Fruit fly (Drosophila melanogaster) whole organism, embryonic: ENCODE results near the gene CG3598.

ENCODE experiments used
- BEAF-32 ChIP-seq: fragments of 200-800 bp; sonication (Bioruptor generic); optimal IDR thresholded peaks from 3 replicates; lab custom pipeline; 2017; ENCODE audit warnings: missing biosample characterization, missing genetic modification characterization, mild to moderate bottlenecking, moderate library complexity, missing genetic modification reagents
- Bgb ChIP-seq: fragments of 200-800 bp; sonication (Bioruptor generic); IDR thresholded peaks from 2 replicates; pipeline ENCODE4 v1.3.6; 2022; ENCODE audit warnings: missing biosample characterization, missing genetic modification characterization; ENCODE audit not compliant: partially characterized antibody
- Blimp-1 ChIP-seq: fragments of 200-800 bp; sonication (Bioruptor generic); optimal IDR thresholded peaks from 3 replicates; lab custom pipeline; 2018; ENCODE audit warnings: missing biosample characterization, missing genetic modification characterization, mild to moderate bottlenecking, moderate library complexity, missing genetic modification reagents
- CG12155 ChIP-seq: fragments of 200-800 bp; sonication (Bioruptor generic); optimal IDR thresholded peaks from 3 replicates; lab custom pipeline; 2016; ENCODE audit warnings: missing biosample characterization, missing genetic modification characterization
- CG1233 ChIP-seq: fragments of 200-800 bp; sonication (Bioruptor generic); optimal IDR thresholded peaks from 4 replicates; lab custom pipeline; 2018; ENCODE audit warnings: missing biosample characterization, mild to moderate bottlenecking, missing genetic modification characterization
- CG13894 ChIP-seq: fragments of 200-800 bp; sonication (Bioruptor generic); optimal IDR thresholded peaks from 3 replicates; lab custom pipeline; 2018; ENCODE audit warnings: missing biosample characterization, mild to moderate bottlenecking, missing genetic modification characterization, moderate library complexity
- CG14710 ChIP-seq: fragments of 200-800 bp; sonication (Bioruptor generic); optimal IDR thresholded peaks from 3 replicates; lab custom pipeline; 2019; ENCODE audit warnings: missing biosample characterization, mild to moderate bottlenecking, missing genetic modification characterization, moderate library complexity
- CG16813 ChIP-seq: fragments of 200-800 bp; sonication (Bioruptor generic); IDR thresholded peaks from 3 replicates; pipeline ENCODE4 v1.3.6; 2022; ENCODE audit warnings: missing biosample characterization, missing genetic modification characterization; ENCODE audit not compliant: partially characterized antibody
- CG18619 ChIP-seq: fragments of 200-800 bp; sonication (Bioruptor generic); optimal IDR thresholded peaks from 3 replicates; lab custom pipeline; 2017; ENCODE audit warnings: missing biosample characterization, mild to moderate bottlenecking, missing genetic modification characterization
- CG2129 ChIP-seq: fragments of 200-800 bp; sonication (Bioruptor generic); IDR thresholded peaks from 2 replicates; pipeline ENCODE4 v1.3.6; 2022; ENCODE audit warnings: missing biosample characterization, missing genetic modification characterization; ENCODE audit not compliant: partially characterized antibody
- CG2199 ChIP-seq: fragments of 200-800 bp; sonication (Bioruptor generic); IDR thresholded peaks from 3 replicates; pipeline ENCODE4 v1.3.6; 2022; ENCODE audit warnings: missing biosample characterization, missing genetic modification characterization
- CG30020 ChIP-seq: fragments of 200-800 bp; optimal IDR thresholded peaks from 2 replicates; lab custom pipeline; 2019; ENCODE audit warnings: missing biosample characterization, mild to moderate bottlenecking, missing genetic modification characterization, moderate library complexity
- CG31441 ChIP-seq: fragments of 200-800 bp; sonication (Bioruptor generic); IDR thresholded peaks from 2 replicates; pipeline ENCODE4 v1.3.6; 2022; ENCODE audit warnings: missing biosample characterization, missing genetic modification characterization
- CG3163 ChIP-seq: fragments of 200-800 bp; sonication (Bioruptor generic); optimal IDR thresholded peaks from 3 replicates; lab custom pipeline; 2016; ENCODE audit warnings: missing biosample characterization, missing genetic modification characterization
- CG34224 ChIP-seq: fragments of 200-800 bp; sonication (Bioruptor generic); IDR thresholded peaks from 3 replicates; pipeline ENCODE4 v1.3.6; 2022; ENCODE audit warnings: missing biosample characterization, missing genetic modification characterization; ENCODE audit not compliant: partially characterized antibody
- CG34376 ChIP-seq: fragments of 200-800 bp; sonication (Bioruptor generic); optimal IDR thresholded peaks from 2 replicates; lab custom pipeline; 2018; ENCODE audit warnings: missing biosample characterization, mild to moderate bottlenecking, missing genetic modification characterization
- CG3838 ChIP-seq: fragments of 200-800 bp; sonication (Bioruptor generic); optimal IDR thresholded peaks from 3 replicates; lab custom pipeline; 2016; ENCODE audit warnings: missing biosample characterization, missing genetic modification characterization
- CG4328 ChIP-seq: fragments of 200-800 bp; sonication (Bioruptor generic); optimal IDR thresholded peaks from 3 replicates; lab custom pipeline; 2017; ENCODE audit warnings: missing biosample characterization, missing genetic modification reagents, missing genetic modification characterization
- CG8924 ChIP-seq: fragments of 200-800 bp; optimal IDR thresholded peaks from 3 replicates; lab custom pipeline; 2019; ENCODE audit warnings: missing biosample characterization, mild to moderate bottlenecking, missing genetic modification characterization, moderate library complexity
- Dip2 ChIP-seq: fragments of 200-800 bp; sonication (Bioruptor generic); IDR thresholded peaks from 2 replicates; pipeline ENCODE4 v1.3.6; 2022; ENCODE audit warnings: missing biosample characterization, missing genetic modification characterization
- Drgx ChIP-seq: fragments of 200-800 bp; sonication (Bioruptor generic); IDR thresholded peaks from 2 replicates; pipeline ENCODE4 v1.3.6; 2022; ENCODE audit warnings: missing biosample characterization, missing genetic modification characterization
- Ets97D ChIP-seq: fragments of 200-800 bp; sonication (Bioruptor generic); optimal IDR thresholded peaks from 3 replicates; lab custom pipeline; 2016; ENCODE audit warnings: missing biosample characterization, missing genetic modification characterization
- Gsc ChIP-seq: fragments of 200-800 bp; sonication (Bioruptor generic); IDR thresholded peaks from 2 replicates; pipeline ENCODE4 v1.3.6; 2022; ENCODE audit warnings: missing biosample characterization, missing genetic modification characterization
- NC2α ChIP-seq: fragments of 200-800 bp; sonication (Bioruptor generic); optimal IDR thresholded peaks from 2 replicates; lab custom pipeline; 2016; ENCODE audit warnings: missing biosample characterization, missing genetic modification characterization
- Opbp ChIP-seq: fragments of 200-800 bp; sonication (Bioruptor generic); IDR thresholded peaks from 3 replicates; pipeline ENCODE4 v1.3.6; 2022; ENCODE audit warnings: missing biosample characterization, missing genetic modification characterization; ENCODE audit not compliant: partially characterized antibody
- Pdp1 ChIP-seq, 2 experiments: fragments of 200-800 bp; sonication (Bioruptor generic); optimal IDR thresholded peaks; 3 replicates each; lab custom pipeline; 2016; ENCODE audit warnings: missing biosample characterization in 2 of 2, missing genetic modification characterization in 2 of 2, mild to moderate bottlenecking in 1 of 2, moderate library complexity in 1 of 2
- Sry-δ ChIP-seq: fragments of 200-800 bp; sonication (Bioruptor generic); optimal IDR thresholded peaks from 2 replicates; lab custom pipeline; 2016; ENCODE audit warnings: missing biosample characterization, missing genetic modification characterization
- Usf ChIP-seq: fragments of 200-800 bp; sonication (Bioruptor generic); optimal IDR thresholded peaks from 2 replicates; lab custom pipeline; 2017; ENCODE audit warnings: missing genotype, missing biosample characterization, missing genetic modification characterization
- amos ChIP-seq: fragments of 200-800 bp; sonication (Bioruptor generic); IDR thresholded peaks from 2 replicates; pipeline ENCODE4 v1.3.6; 2022; ENCODE audit warnings: missing biosample characterization, missing genetic modification characterization; ENCODE audit not compliant: partially characterized antibody
- ap ChIP-seq: fragments of 200-800 bp; sonication (Bioruptor generic); IDR thresholded peaks from 2 replicates; pipeline ENCODE4 v1.3.6; 2022; ENCODE audit warnings: missing biosample characterization, missing genetic modification characterization
- ato ChIP-seq: fragments of 200-800 bp; sonication (Bioruptor generic); IDR thresholded peaks from 2 replicates; pipeline ENCODE4 v1.3.6; 2022; ENCODE audit warnings: missing biosample characterization, missing genetic modification characterization; ENCODE audit not compliant: partially characterized antibody
- croc ChIP-seq: fragments of 200-800 bp; sonication (Bioruptor generic); conservative IDR thresholded peaks from 3 replicates; pipeline ENCODE4 v1.3.6; 2022; ENCODE audit warnings: missing biosample characterization, missing genetic modification characterization
- dmrt11E ChIP-seq: fragments of 200-800 bp; sonication (Bioruptor generic); optimal IDR thresholded peaks from 3 replicates; lab custom pipeline; 2018; ENCODE audit warnings: missing biosample characterization, mild to moderate bottlenecking, missing genetic modification characterization, moderate library complexity
- exex ChIP-seq: fragments of 200-800 bp; sonication (Bioruptor generic); optimal IDR thresholded peaks from 4 replicates; lab custom pipeline; 2018; ENCODE audit warnings: missing biosample characterization, mild to moderate bottlenecking, missing genetic modification characterization, moderate library complexity
- grn ChIP-seq: fragments of 200-800 bp; sonication (Bioruptor generic); optimal IDR thresholded peaks from 3 replicates; lab custom pipeline; 2017; ENCODE audit warnings: missing biosample characterization, missing genetic modification characterization
- hbn ChIP-seq: fragments of 200-800 bp; sonication (Bioruptor generic); IDR thresholded peaks from 2 replicates; pipeline ENCODE4 v1.3.6; 2022; ENCODE audit warnings: missing biosample characterization, missing genetic modification characterization; ENCODE audit not compliant: partially characterized antibody
- insv ChIP-seq, 2 experiments: fragments of 200-800 bp; sonication (Bioruptor generic); optimal IDR thresholded peaks; 3 replicates each; lab custom pipeline; 2016 to 2018; ENCODE audit warnings: missing biosample characterization in 2 of 2, missing genetic modification characterization in 2 of 2
- knrl ChIP-seq: fragments of 200-800 bp; sonication (Bioruptor generic); IDR thresholded peaks from 3 replicates; pipeline ENCODE4 v1.3.6; 2022; ENCODE audit warnings: missing biosample characterization, missing genetic modification characterization; ENCODE audit not compliant: partially characterized antibody
- otp ChIP-seq: fragments of 200-800 bp; sonication (Bioruptor generic); IDR thresholded peaks from 3 replicates; pipeline ENCODE4, ENCODE4 v1.3.6; 2022; ENCODE audit warnings: missing biosample characterization, missing genetic modification characterization
- pfk ChIP-seq: fragments of 200-800 bp; sonication (Bioruptor generic); optimal IDR thresholded peaks from 2 replicates; lab custom pipeline; 2018; ENCODE audit warnings: missing biosample characterization, mild to moderate bottlenecking, missing genetic modification characterization, moderate library complexity
- sens ChIP-seq: fragments of 200-800 bp; sonication (Bioruptor generic); peaks from one replicate; lab custom pipeline; 2016; ENCODE audit warnings: missing biosample characterization, missing genetic modification characterization
- sna ChIP-seq: fragments of 200-800 bp; sonication (Bioruptor generic); IDR thresholded peaks from 2 replicates; pipeline ENCODE4 v1.3.6; 2022; ENCODE audit warnings: missing biosample characterization, missing genetic modification characterization; ENCODE audit not compliant: partially characterized antibody
- so ChIP-seq: fragments of 200-800 bp; sonication (Bioruptor generic); IDR thresholded peaks from 3 replicates; pipeline ENCODE4 v1.3.6; 2022; ENCODE audit warnings: missing biosample characterization, missing genetic modification characterization
- sqz ChIP-seq: fragments of 200-800 bp; sonication (Bioruptor generic); optimal IDR thresholded peaks from 3 replicates; lab custom pipeline; 2018; ENCODE audit warnings: missing biosample characterization, mild to moderate bottlenecking, missing genetic modification characterization
- stwl ChIP-seq: fragments of 200-800 bp; sonication (Bioruptor generic); optimal IDR thresholded peaks from 3 replicates; lab custom pipeline; 2018; ENCODE audit warnings: missing biosample characterization, mild to moderate bottlenecking, missing genetic modification characterization, moderate library complexity
- unc-4 ChIP-seq: fragments of 200-800 bp; sonication (Bioruptor generic); IDR thresholded peaks from 2 replicates; pipeline ENCODE4 v1.3.6; 2022; ENCODE audit warnings: missing biosample characterization, missing genetic modification characterization; ENCODE audit not compliant: partially characterized antibody
- zen2 ChIP-seq: fragments of 200-800 bp; sonication (Bioruptor generic); IDR thresholded peaks from 3 replicates; pipeline ENCODE4 v1.3.6; 2022; ENCODE audit warnings: missing biosample characterization, missing genetic modification characterization; ENCODE audit not compliant: partially characterized antibody

The CG3598 gene

DNA sequence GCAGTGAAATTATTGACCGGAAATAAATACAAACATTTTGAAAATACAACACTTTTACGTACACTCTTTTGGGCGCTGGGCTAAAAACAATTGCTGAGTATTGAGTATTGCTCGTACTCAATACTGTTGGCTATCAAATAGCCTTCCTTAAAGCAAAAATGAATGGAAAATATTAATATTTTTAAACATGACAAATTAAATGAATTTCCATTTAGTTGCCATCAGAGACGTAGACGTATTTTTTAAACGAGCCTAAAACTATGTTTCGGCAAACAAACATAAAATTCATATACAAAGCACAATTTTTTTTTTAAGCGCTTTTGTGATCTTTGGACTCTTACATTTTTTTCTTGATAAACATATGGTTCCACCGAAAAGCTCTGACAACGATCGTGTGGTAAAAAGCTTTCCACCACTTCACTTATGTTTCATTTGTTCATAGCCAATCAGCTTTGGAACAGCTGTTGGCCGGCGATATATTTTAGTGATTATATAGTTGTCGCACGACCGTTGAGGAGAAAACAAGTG is 10.8 kb downstream of the CG3598 start, which contains the start of gene CG3603 (continued):
- no peak for TF ChIP-seq dmrt11E (tag; lab: Kevin White, UChicago)
- peak; percentile 73 for TF ChIP-seq CG34376
- TF ChIP-seq CG4328 (GFP tag; lab: Kevin White, UChicago): peak; percentile 17
- TF ChIP-seq CG34224 (GFP tag; lab: Robert Waterston, UW): peak; percentile 38; the same call in 1 of the 3 replicates
- peak; percentile 91 for TF ChIP-seq sqz

DNA sequence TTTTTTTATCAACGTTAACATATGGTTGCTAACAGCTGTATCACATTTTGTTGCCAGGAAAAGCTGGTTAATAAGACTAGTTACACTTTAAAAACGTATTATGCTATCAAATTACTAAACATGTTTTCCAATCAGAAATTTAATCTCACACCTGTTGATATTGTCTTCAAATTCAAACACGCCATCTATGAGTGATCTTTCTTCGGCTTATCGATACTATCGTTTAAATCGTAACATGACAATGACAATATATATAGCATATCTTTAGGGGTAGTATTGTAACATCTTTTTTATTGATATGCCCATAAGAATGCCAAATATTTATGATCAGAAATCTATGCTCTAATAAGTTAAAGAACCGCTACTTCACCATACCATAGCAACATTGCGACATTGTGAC is 12.3 kb downstream of the CG3598 start:
- TF ChIP-seq NC2α (no peak), sna (GFP tag; lab: Robert Waterston, UW) (peak; percentile 43), Drgx (GFP tag; lab: Robert Waterston, UW) (no peak), CG30020 (tag; lab: Kevin White, UChicago) (no peak), CG16813 (GFP tag; lab: Robert Waterston, UW) (peak; percentile 76), BEAF-32 (GFP tag; lab: Kevin White, UChicago) (peak; percentile 72), amos (GFP tag; lab: Robert Waterston, UW) (peak; percentile 82), ato (GFP tag; lab: Robert Waterston, UW) (peak; percentile 30; the same call in 1 of the 2 replicates), insv (GFP tag; optimal IDR thresholded peaks at IDR 0.05; lab: Kevin White, UChicago) (peak; percentile 3 to 96), croc (GFP tag; lab: Robert Waterston, UW) (no peak), CG13894 (tag; lab: Kevin White, UChicago) (peak; percentile 9), knrl (GFP tag; lab: Robert Waterston, UW) (peak; percentile 69), CG3163 (GFP tag; lab: Kevin White, UChicago) (no peak), CG12155 (GFP tag; lab: Kevin White, UChicago) (no peak), CG3838 (no peak), CG2129 (GFP tag; lab: Robert Waterston, UW) (peak; percentile 44), Bgb (peak; percentile 72), Sry-δ (GFP tag; lab: Kevin White, UChicago) (peak; percentile 29), pfk (GFP tag; lab: Kevin White, UChicago) (no peak), CG31441 (GFP tag; lab: Robert Waterston, UW) (no peak), CG14710 (peak; percentile 5), Usf (GFP tag; lab: Kevin White, UChicago) (no peak), exex (tag; lab: Kevin White, UChicago) (no peak), Dip2 (GFP tag; lab: Robert Waterston, UW) (peak; percentile 92), ap (no peak), sens (GFP tag; lab: Kevin White, UChicago) (peak; percentile 78), Gsc (GFP tag; lab: Robert Waterston, UW) (no peak), CG18619 (GFP tag; lab: Kevin White, UChicago) (no peak), grn (GFP tag; lab: Kevin White, UChicago) (peak; percentile 61), Blimp-1 (GFP tag; lab: Kevin White, UChicago) (no peak), stwl (peak; percentile 77), CG8924 (tag; lab: Kevin White, UChicago) (no peak), otp (GFP tag; lab: Robert Waterston, UW) (no peak), unc-4 (GFP tag; lab: Robert Waterston, UW) (peak; percentile 70), hbn (GFP tag; lab: Robert Waterston, UW) (peak; percentile 76), CG2199 (0 out of 3 replicates have a peak, but pooled peaks have one; percentile 12), zen2 (GFP tag; lab: Robert Waterston, UW) (peak; percentile 54; the same call in 2 of the 3 replicates), Ets97D (GFP tag; lab: Kevin White, UChicago) (peak; percentile 3), CG1233 (GFP tag; lab: Kevin White, UChicago) (no peak), Opbp (GFP tag; lab: Robert Waterston, UW) (peak; percentile 67; the same call in 2 of the 3 replicates), Pdp1 (GFP tag; optimal IDR thresholded peaks at IDR 0.05; lab: Kevin White, UChicago) (peak in 1 of 2 experiments; percentile 41), so (GFP tag; lab: Robert Waterston, UW) (peak; percentile 66; the same call in 2 of the 3 replicates)
